Worm (Caenorhabditis elegans) whole organism, L4 larva: ENCODE measurements around the gene F09E5.11.

Experiments
- F26F4.8 ChIP-seq: fragments of 200-800 bp; sonication (Bioruptor generic); conservative IDR thresholded peaks from 2 replicates; pipeline ENCODE4 v1.3.6; 2022; ENCODE audit warnings: missing genetic modification characterization, missing compliant biosample characterization
- F37D6.2 ChIP-seq: sonication (generic microtip); optimal IDR thresholded peaks from 2 replicates; lab custom pipeline; 2016; ENCODE audit warnings: mild to moderate bottlenecking, missing genetic modification characterization, missing compliant biosample characterization
- F44E2.7 ChIP-seq: fragments of 200-800 bp; sonication (Bioruptor generic); IDR thresholded peaks from 2 replicates; pipeline ENCODE4 v2.1.2; 2022; ENCODE audit warnings: missing genetic modification characterization, missing compliant biosample characterization
- T20F7.1 ChIP-seq: fragments of 200-800 bp; sonication (Bioruptor generic); optimal IDR thresholded peaks from 2 replicates; lab custom pipeline; 2018; ENCODE audit warnings: mild to moderate bottlenecking, missing genetic modification characterization, missing compliant biosample characterization
- aha-1 ChIP-seq: fragments of 150-350 bp; peaks from one replicate; lab custom pipeline; 2014; ENCODE audit warnings: missing biosample characterization, missing genetic modification characterization
- ceh-32 ChIP-seq: sonication (generic microtip); optimal IDR thresholded peaks from 2 replicates; lab custom pipeline; 2016; ENCODE audit warnings: mild to moderate bottlenecking, missing genetic modification characterization, missing compliant biosample characterization; ENCODE audit not compliant: poor library complexity
- ceh-44 ChIP-seq: fragments of 200-800 bp; sonication (Bioruptor generic); IDR thresholded peaks from 2 replicates; pipeline ENCODE4 v1.3.6; 2022; ENCODE audit warnings: missing genetic modification reagents, missing genetic modification characterization, missing compliant biosample characterization
- ceh-62 ChIP-seq: sonication (generic microtip); optimal IDR thresholded peaks from 2 replicates; lab custom pipeline; 2017; ENCODE audit warnings: missing biosample characterization, missing genetic modification characterization
- daf-16 ChIP-seq, 3 experiments: sonication (generic microtip); optimal IDR thresholded peaks; 2 replicates each; lab custom pipeline; 2016 to 2017; ENCODE audit warnings: missing genetic modification characterization in 3 of 3, missing genetic modification reagents in 3 of 3, mild to moderate bottlenecking in 2 of 3, missing compliant biosample characterization in 2 of 3, missing biosample characterization in 1 of 3, moderate library complexity in 1 of 3
- daf-19 ChIP-seq: fragments of 200-800 bp; sonication (Bioruptor generic); conservative IDR thresholded peaks from 2 replicates; pipeline ENCODE4 v1.3.6; 2022; ENCODE audit warnings: missing genetic modification characterization, missing compliant biosample characterization
- dmd-6 ChIP-seq: fragments of 200-800 bp; sonication (Bioruptor generic); IDR thresholded peaks from 2 replicates; pipeline ENCODE4 v1.3.6; 2022; ENCODE audit warnings: missing genetic modification reagents, missing genetic modification characterization, missing compliant biosample characterization
- dpl-1 ChIP-seq: fragments of 150-350 bp; optimal IDR thresholded peaks from 2 replicates; lab custom pipeline; 2014; ENCODE audit warnings: missing biosample characterization, missing genetic modification reagents, missing genetic modification characterization
- duxl-1 ChIP-seq: sonication (generic microtip); optimal IDR thresholded peaks from 2 replicates; lab custom pipeline; 2016; ENCODE audit warnings: mild to moderate bottlenecking, missing genetic modification characterization, moderate library complexity, missing compliant biosample characterization; ENCODE audit not compliant: poor library complexity
- dve-1 ChIP-seq: sonication (generic microtip); optimal IDR thresholded peaks from 2 replicates; lab custom pipeline; 2017; ENCODE audit warnings: antibody characterized with exemption, mild to moderate bottlenecking, missing genetic modification characterization, missing compliant biosample characterization; ENCODE audit not compliant: insufficient read depth
- fkh-10 ChIP-seq: fragments of 150-350 bp; optimal IDR thresholded peaks from 2 replicates; lab custom pipeline; 2014; ENCODE audit warnings: missing biosample characterization, missing genetic modification reagents, missing genetic modification characterization
- fos-1 ChIP-seq: fragments of 150-350 bp; optimal IDR thresholded peaks from 2 replicates; lab custom pipeline; 2014; ENCODE audit warnings: missing biosample characterization, missing genetic modification characterization
- hlh-11 ChIP-seq: fragments of 200-800 bp; sonication (Bioruptor generic); optimal IDR thresholded peaks from 2 replicates; lab custom pipeline; 2018; ENCODE audit warnings: mild to moderate bottlenecking, missing genetic modification characterization, missing compliant biosample characterization
- hlh-30 ChIP-seq: sonication (generic microtip); optimal IDR thresholded peaks from 2 replicates; lab custom pipeline; 2017; ENCODE audit warnings: antibody characterized with exemption, mild to moderate bottlenecking, missing genetic modification characterization, missing compliant biosample characterization; ENCODE audit not compliant: insufficient read depth
- lim-7 ChIP-seq: fragments of 200-800 bp; sonication (Bioruptor generic); IDR thresholded peaks from 2 replicates; pipeline ENCODE4 v1.3.6; 2022; ENCODE audit warnings: missing genetic modification characterization, missing compliant biosample characterization
- lin-13 ChIP-seq: fragments of 150-350 bp; optimal IDR thresholded peaks from 2 replicates; lab custom pipeline; 2014; ENCODE audit warnings: missing biosample characterization, missing genetic modification reagents, missing genetic modification characterization
- lin-15B ChIP-seq: fragments of 150-350 bp; sonication (generic microtip); optimal IDR thresholded peaks from 3 replicates; lab custom pipeline; 2014; ENCODE audit warnings: missing biosample characterization, missing genetic modification characterization
- lin-39 ChIP-seq: fragments of 150-350 bp; optimal IDR thresholded peaks from 2 replicates; lab custom pipeline; 2014; ENCODE audit warnings: missing biosample characterization, missing genetic modification reagents, missing genetic modification characterization
- lir-3 ChIP-seq: sonication (generic microtip); optimal IDR thresholded peaks from 2 replicates; lab custom pipeline; 2016; ENCODE audit warnings: mild to moderate bottlenecking, missing genetic modification characterization, missing compliant biosample characterization
- lsy-2 ChIP-seq, 2 experiments: fragments of 150-350 bp in 1 of 2; sonication (generic microtip) in 1 of 2; optimal IDR thresholded peaks; 2 replicates each; lab custom pipeline; 2014 to 2017; ENCODE audit warnings: missing biosample characterization in 2 of 2, missing genetic modification characterization in 2 of 2
- nhr-102 ChIP-seq: sonication (generic microtip); optimal IDR thresholded peaks from 2 replicates; lab custom pipeline; 2016; ENCODE audit warnings: mild to moderate bottlenecking, missing genetic modification characterization, moderate library complexity, missing compliant biosample characterization
- nhr-11 ChIP-seq: fragments of 150-350 bp; optimal IDR thresholded peaks from 2 replicates; lab custom pipeline; 2014; ENCODE audit warnings: missing biosample characterization, missing genetic modification characterization
- nhr-111 ChIP-seq: fragments of 200-800 bp; sonication (Bioruptor generic); optimal IDR thresholded peaks from 2 replicates; lab custom pipeline; 2018; ENCODE audit warnings: mild to moderate bottlenecking, missing genetic modification characterization, missing compliant biosample characterization
- nhr-28 ChIP-seq: fragments of 150-350 bp; optimal IDR thresholded peaks from 2 replicates; lab custom pipeline; 2014; ENCODE audit warnings: missing biosample characterization, missing genetic modification characterization
- nhr-42 ChIP-seq: fragments of 200-800 bp; sonication (Bioruptor generic); IDR thresholded peaks from 2 replicates; pipeline ENCODE4 v1.3.6; 2022; ENCODE audit warnings: missing genetic modification characterization, missing compliant biosample characterization
- nhr-77 ChIP-seq: fragments of 150-350 bp; optimal IDR thresholded peaks from 2 replicates; lab custom pipeline; 2014; ENCODE audit warnings: missing biosample characterization, missing genetic modification characterization
- pha-4 ChIP-seq, 2 experiments: fragments of 150-350 bp in 1 of 2; fragments of 200-800 bp in 1 of 2; sonication (Bioruptor generic) in 1 of 2; IDR thresholded peaks in 1 of 2; optimal IDR thresholded peaks in 1 of 2; 2 replicates each; pipeline versions ENCODE4 v1.3.6 to Lab custom; 2014 to 2022; ENCODE audit warnings: missing genetic modification characterization in 2 of 2, missing genetic modification reagents in 2 of 2, missing biosample characterization in 1 of 2, missing compliant biosample characterization in 1 of 2
- unc-62 ChIP-seq, 3 experiments: fragments of 150-350 bp in 1 of 3; sonication (generic microtip); optimal IDR thresholded peaks in 2 of 3; peaks in 1 of 3; 1 replicate in 1 of 3; 2 replicates in 2 of 3; lab custom pipeline; 2014 to 2017; ENCODE audit warnings: missing biosample characterization in 3 of 3, missing genetic modification characterization in 3 of 3, missing genetic modification reagents in 3 of 3, missing genotype in 1 of 3
- vab-7 ChIP-seq: fragments of 200-800 bp; sonication (Bioruptor generic); IDR thresholded peaks from 2 replicates; pipeline ENCODE4 v1.3.6; 2022; ENCODE audit warnings: missing genetic modification reagents, missing genetic modification characterization, missing compliant biosample characterization
- ztf-11 ChIP-seq: fragments of 150-350 bp; optimal IDR thresholded peaks from 2 replicates; lab custom pipeline; 2014; ENCODE audit warnings: missing biosample characterization, missing genetic modification characterization
- ztf-7 ChIP-seq: fragments of 150-350 bp; optimal IDR thresholded peaks from 2 replicates; lab custom pipeline; 2014; ENCODE audit warnings: missing biosample characterization, missing genetic modification characterization

F09E5.11 gene

ce11 chrII:5332345-5333124, 25.5 kb downstream of the F09E5.11 start (continued):
- TF ChIP-seq vab-7 (GFP tag; lab: Robert Waterston, UW) (no peak), nhr-102 (tag; lab: Kevin White, UChicago) (no peak), ceh-44 (GFP tag; lab: Robert Waterston, UW) (no peak), F37D6.2 (tag; lab: Kevin White, UChicago) (no peak), ztf-11 (tag; lab: Kevin White, UChicago) (no peak), ztf-7 (tag; lab: Kevin White, UChicago) (no peak), F44E2.7 (GFP tag; lab: Robert Waterston, UW) (no peak), nhr-42 (GFP tag; lab: Robert Waterston, UW) (no peak), T20F7.1 (no peak), dpl-1 (GFP tag; lab: Kevin White, UChicago) (no peak), nhr-28 (no peak), ceh-62 (no peak), ceh-32 (tag; lab: Kevin White, UChicago) (no peak), lir-3 (tag; lab: Kevin White, UChicago) (no peak), lim-7 (GFP tag; lab: Robert Waterston, UW) (no peak), duxl-1 (tag; lab: Kevin White, UChicago) (peak; percentile 7), fos-1 (tag; lab: Kevin White, UChicago) (peak; percentile 44), nhr-111 (no peak), daf-19 (GFP tag; lab: Robert Waterston, UW) (no peak)

DNA sequence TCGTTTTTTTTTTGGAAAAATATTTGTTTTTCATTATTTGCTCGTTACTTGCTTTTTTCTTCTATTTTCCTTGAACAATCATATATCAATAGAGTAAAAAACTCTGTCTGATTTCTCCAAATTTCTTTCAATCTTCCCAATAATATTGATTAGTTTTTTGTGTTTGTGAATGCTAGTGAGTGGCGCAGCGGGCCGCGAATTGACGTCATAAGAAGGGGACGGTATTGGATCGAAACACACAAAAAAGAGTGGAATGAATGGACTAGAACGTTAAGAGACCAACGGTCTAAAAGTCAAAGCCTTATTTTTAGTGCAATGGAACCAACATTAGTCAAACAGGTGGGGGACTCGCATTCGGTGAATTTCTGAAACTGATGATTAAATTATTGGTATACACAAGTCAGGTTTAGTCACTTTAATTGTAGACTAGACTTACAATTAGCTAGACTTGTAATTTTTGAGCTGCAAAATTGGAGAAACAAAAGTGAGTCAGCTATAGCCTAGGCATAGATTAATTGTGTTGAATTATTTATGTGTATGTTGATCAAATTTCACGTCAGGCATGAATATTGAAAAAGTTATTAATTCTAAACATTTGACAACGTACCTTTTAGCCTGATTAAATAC, 26.2 kb downstream of the F09E5.11 start:
- TF ChIP-seq nhr-11 (peak; percentile 52), hlh-30 (tag; lab: Kevin White, UChicago) (no peak), lin-15B (tag; lab: Kevin White, UChicago) (no peak), aha-1 (tag; lab: Kevin White, UChicago) (peak; percentile 76), nhr-77 (tag; lab: Kevin White, UChicago) (peak; percentile 11), unc-62 (GFP tag; optimal IDR thresholded peaks at IDR 0.05 in 1 of 2; lab: Kevin White, UChicago) (peak in 1 of 2 experiments; percentile 31), unc-62 (tag; optimal IDR thresholded peaks at IDR 0.05; lab: Kevin White, UChicago) (no peak), daf-16 (GFP tag; optimal IDR thresholded peaks at IDR 0.05; lab: Kevin White, UChicago) (no peak), daf-16 (tag; optimal IDR thresholded peaks at IDR 0.05; lab: Kevin White, UChicago) (peak; percentile 15), lsy-2 (tag; optimal IDR thresholded peaks at IDR 0.05; lab: Kevin White, UChicago) (peak in 1 of 2 experiments; percentile 6), pha-4 (GFP tag; IDR thresholded peaks at IDR 0.05; lab: Robert Waterston, UW) (no peak), pha-4 (tag; optimal IDR thresholded peaks at IDR 0.05; lab: Kevin White, UChicago) (peak; percentile 16), dmd-6 (GFP tag; lab: Robert Waterston, UW) (peak; percentile 26; the same call in 1 of the 2 replicates), nhr-28 (peak; percentile 52), hlh-11 (tag; lab: Kevin White, UChicago) (peak; percentile 23), lin-39 (tag; lab: Kevin White, UChicago) (no peak), dve-1 (tag; lab: Kevin White, UChicago) (peak; percentile 11), fkh-10 (no peak), F26F4.8 (GFP tag; lab: Robert Waterston, UW) (no peak), lin-13 (GFP tag; lab: Kevin White, UChicago) (no peak)
